Worm (Caenorhabditis elegans) whole organism, L3 larva: ENCODE data around the gene copb-1.
"Not testable (repeated sequence)": the region's sequence is repeated elsewhere in the genome, so short reads cannot be mapped to it uniquely, and the experiment has no call there.

Experiments
- R02D3.7 ChIP-seq: fragments of 150-350 bp; optimal IDR thresholded peaks from 2 replicates; lab custom pipeline; 2014; ENCODE audit warnings: missing biosample characterization, missing genetic modification characterization
- ZK546.5 ChIP-seq: sonication (generic microtip); optimal IDR thresholded peaks from 2 replicates; lab custom pipeline; 2017; ENCODE audit warnings: missing biosample characterization, missing genetic modification characterization
- ceh-28 ChIP-seq: fragments of 150-350 bp; optimal IDR thresholded peaks from 2 replicates; lab custom pipeline; 2014; ENCODE audit warnings: missing biosample characterization, missing genetic modification reagents, missing genetic modification characterization
- ceh-82 ChIP-seq: fragments of 150-350 bp; optimal IDR thresholded peaks from 2 replicates; lab custom pipeline; 2014; ENCODE audit warnings: missing biosample characterization, missing genetic modification characterization
- ceh-9 ChIP-seq: sonication (generic microtip); optimal IDR thresholded peaks from 2 replicates; lab custom pipeline; 2018; ENCODE audit warnings: missing biosample characterization, missing genetic modification characterization
- daf-12 ChIP-seq: fragments of 150-350 bp; optimal IDR thresholded peaks from 2 replicates; lab custom pipeline; 2014; ENCODE audit warnings: missing biosample characterization, missing genetic modification reagents, missing genetic modification characterization
- egl-5 ChIP-seq: fragments of 150-350 bp; optimal IDR thresholded peaks from 2 replicates; lab custom pipeline; 2017; ENCODE audit warnings: missing biosample characterization, missing genetic modification reagents, missing genetic modification characterization, inconsistent platforms
- elt-1 ChIP-seq: fragments of 150-350 bp; optimal IDR thresholded peaks from 2 replicates; lab custom pipeline; 2014; ENCODE audit warnings: missing biosample characterization, missing genetic modification characterization
- elt-3 ChIP-seq, 3 experiments: fragments of 150-350 bp in 1 of 3; sonication (generic microtip) in 2 of 3; optimal IDR thresholded peaks; 2 replicates in 2 of 3; 4 replicates in 1 of 3; lab custom pipeline; 2014 to 2017; ENCODE audit warnings: missing biosample characterization in 3 of 3, missing genetic modification characterization in 3 of 3
- fkh-2 ChIP-seq: fragments of 150-350 bp; optimal IDR thresholded peaks from 2 replicates; lab custom pipeline; 2014; ENCODE audit warnings: missing biosample characterization, missing genetic modification reagents, missing genetic modification characterization
- fos-1 ChIP-seq: fragments of 150-350 bp; optimal IDR thresholded peaks from 2 replicates; lab custom pipeline; 2014; ENCODE audit warnings: missing biosample characterization, missing genetic modification characterization
- hmg-11 ChIP-seq: sonication (generic microtip); optimal IDR thresholded peaks from 2 replicates; lab custom pipeline; 2016; ENCODE audit warnings: missing genetic modification characterization, missing compliant biosample characterization
- jun-1 ChIP-seq: fragments of 150-350 bp; optimal IDR thresholded peaks from 2 replicates; lab custom pipeline; 2014; ENCODE audit warnings: missing biosample characterization, missing genetic modification reagents, missing genetic modification characterization
- lin-39 ChIP-seq: fragments of 150-350 bp; optimal IDR thresholded peaks from 2 replicates; lab custom pipeline; 2018; ENCODE audit warnings: missing biosample characterization, missing genetic modification reagents, missing genetic modification characterization
- lsy-12 ChIP-seq: sonication (generic microtip); optimal IDR thresholded peaks from 2 replicates; lab custom pipeline; 2016; ENCODE audit warnings: mild to moderate bottlenecking, missing genetic modification characterization, missing compliant biosample characterization
- mdl-1 ChIP-seq: fragments of 150-350 bp; optimal IDR thresholded peaks from 2 replicates; lab custom pipeline; 2014; ENCODE audit warnings: missing biosample characterization, missing genetic modification characterization
- mml-1 ChIP-seq: fragments of 150-350 bp; sonication (generic microtip); optimal IDR thresholded peaks from 3 replicates; lab custom pipeline; 2014; ENCODE audit warnings: missing biosample characterization, missing genetic modification characterization
- nfya-1 ChIP-seq: sonication (generic microtip); optimal IDR thresholded peaks from 2 replicates; lab custom pipeline; 2017; ENCODE audit warnings: missing genetic modification characterization, mild to moderate bottlenecking, missing compliant biosample characterization, antibody characterized with exemption, moderate library complexity; ENCODE audit not compliant: insufficient read depth
- nhr-11 ChIP-seq: fragments of 150-350 bp; optimal IDR thresholded peaks from 2 replicates; lab custom pipeline; 2014; ENCODE audit warnings: missing biosample characterization, missing genetic modification characterization
- nhr-23 ChIP-seq: fragments of 150-350 bp; optimal IDR thresholded peaks from 2 replicates; lab custom pipeline; 2014; ENCODE audit warnings: missing biosample characterization, missing genetic modification reagents, missing genetic modification characterization
- nhr-237 ChIP-seq: fragments of 150-350 bp; optimal IDR thresholded peaks from 2 replicates; lab custom pipeline; 2014; ENCODE audit warnings: missing biosample characterization, missing genetic modification characterization
- nhr-28 ChIP-seq: fragments of 150-350 bp; optimal IDR thresholded peaks from 2 replicates; lab custom pipeline; 2014; ENCODE audit warnings: missing biosample characterization, missing genetic modification characterization
- nhr-43 ChIP-seq: sonication (generic microtip); optimal IDR thresholded peaks from 2 replicates; lab custom pipeline; 2016; ENCODE audit warnings: mild to moderate bottlenecking, missing genetic modification characterization, missing compliant biosample characterization; ENCODE audit not compliant: poor library complexity, severe bottlenecking
- nhr-76 ChIP-seq: fragments of 150-350 bp; sonication (generic microtip); optimal IDR thresholded peaks from 5 replicates; lab custom pipeline; 2014; ENCODE audit warnings: missing biosample characterization, missing genetic modification characterization
- pha-4 ChIP-seq: fragments of 150-350 bp; optimal IDR thresholded peaks from 2 replicates; lab custom pipeline; 2014; ENCODE audit warnings: missing biosample characterization, missing genetic modification reagents, missing genetic modification characterization
- pqm-1 ChIP-seq: fragments of 150-350 bp; optimal IDR thresholded peaks from 2 replicates; lab custom pipeline; 2017; ENCODE audit warnings: missing biosample characterization, missing genetic modification characterization, inconsistent platforms
- skn-1 ChIP-seq: fragments of 150-350 bp; optimal IDR thresholded peaks from 2 replicates; lab custom pipeline; 2014; ENCODE audit warnings: missing biosample characterization, missing genetic modification characterization
- snpc-4 ChIP-seq: fragments of 150-350 bp; optimal IDR thresholded peaks from 2 replicates; lab custom pipeline; 2014; ENCODE audit warnings: missing biosample characterization, missing genetic modification characterization
- tbx-2 ChIP-seq: sonication (generic microtip); optimal IDR thresholded peaks from 2 replicates; lab custom pipeline; 2016; ENCODE audit warnings: mild to moderate bottlenecking, missing genetic modification characterization, missing compliant biosample characterization
- unc-62 ChIP-seq: fragments of 150-350 bp; sonication (generic microtip); optimal IDR thresholded peaks from 4 replicates; lab custom pipeline; 2014; ENCODE audit warnings: missing biosample characterization, missing genetic modification reagents, missing genetic modification characterization
- zag-1 ChIP-seq: fragments of 150-350 bp; optimal IDR thresholded peaks from 2 replicates; lab custom pipeline; 2014; ENCODE audit warnings: missing biosample characterization, missing genetic modification characterization
- ztf-11 ChIP-seq: fragments of 150-350 bp; optimal IDR thresholded peaks from 2 replicates; lab custom pipeline; 2014; ENCODE audit warnings: missing biosample characterization, missing genetic modification characterization
- ztf-4 ChIP-seq: fragments of 150-350 bp; optimal IDR thresholded peaks from 2 replicates; lab custom pipeline; 2014; ENCODE audit warnings: missing biosample characterization, missing genetic modification characterization

copb-1 gene

ce11 chrII:3078496-3078895 lies at the start of gene copb-1:
Gene copb-1, plus strand, starts transcription at chrII:3078796.
- TF ChIP-seq zag-1 (tag; lab: Kevin White, UChicago): no peak
- no peak for TF ChIP-seq egl-5 (tag; lab: Kevin White, UChicago)
- no peak for TF ChIP-seq ztf-4 (tag; lab: Kevin White, UChicago)
- TF ChIP-seq ztf-11 (tag; lab: Kevin White, UChicago): no peak
- TF ChIP-seq pha-4 (tag; lab: Kevin White, UChicago): no peak
- no peak for TF ChIP-seq nhr-28 (tag; lab: Kevin White, UChicago)
- no peak for TF ChIP-seq hmg-11 (tag; lab: Kevin White, UChicago)
- TF ChIP-seq nhr-23: no peak
- no peak for TF ChIP-seq jun-1 (tag; lab: Kevin White, UChicago)
- no peak for TF ChIP-seq lsy-12 (tag; lab: Kevin White, UChicago)
- no peak for TF ChIP-seq nhr-76 (tag; lab: Kevin White, UChicago)
- no peak for TF ChIP-seq nhr-11 (tag; lab: Kevin White, UChicago)

DNA sequence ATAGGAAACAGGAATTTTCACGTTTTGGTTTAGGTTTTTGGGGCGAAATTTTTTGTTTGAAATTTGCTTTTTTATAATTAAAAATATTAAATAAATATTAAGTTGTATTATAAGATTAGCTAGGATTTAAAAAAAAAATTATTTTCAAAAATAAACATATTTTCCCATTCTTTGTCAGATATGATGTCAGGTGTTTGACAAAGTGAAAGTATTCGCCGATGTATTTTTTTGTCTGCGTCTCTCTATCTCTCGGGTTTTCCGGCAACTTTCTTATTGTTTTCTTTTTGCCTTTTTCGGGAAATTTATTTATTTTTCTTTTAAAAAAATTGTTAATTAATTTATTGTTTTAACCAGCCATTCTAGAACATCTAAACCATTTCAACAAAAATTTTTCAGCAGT lies 48.2 kb upstream of the copb-1 start:
- no peak for TF ChIP-seq lin-39
- TF ChIP-seq skn-1 (tag; lab: Kevin White, UChicago): no peak
- no peak for TF ChIP-seq snpc-4 (tag; lab: Kevin White, UChicago)
- TF ChIP-seq lsy-12 (tag; lab: Kevin White, UChicago): no peak
- TF ChIP-seq nhr-23: no peak
- no peak for TF ChIP-seq mdl-1
- TF ChIP-seq elt-3 (tag; optimal IDR thresholded peaks at IDR 0.05; lab: Kevin White, UChicago): no peak
- TF ChIP-seq ZK546.5 (tag; lab: Kevin White, UChicago): no peak

ce11 chrII:3032480-3032879 lies 46.1 kb upstream of the copb-1 start, which contains the start of gene B0454.6:
Gene B0454.6, plus strand, starts transcription at chrII:3032780.
- TF ChIP-seq nhr-237 (tag; lab: Kevin White, UChicago); ceh-82; fkh-2: not testable (repeated sequence)

- no peak for TF ChIP-seq mml-1
- no peak for TF ChIP-seq snpc-4 (tag; lab: Kevin White, UChicago)
- TF ChIP-seq elt-1: no peak
- TF ChIP-seq nhr-11 (tag; lab: Kevin White, UChicago): no peak
- TF ChIP-seq ceh-9: no peak
- no peak for TF ChIP-seq lsy-12 (tag; lab: Kevin White, UChicago)
- TF ChIP-seq nhr-23: no peak
- no peak for TF ChIP-seq unc-62 (GFP tag; lab: Kevin White, UChicago)
- TF ChIP-seq pqm-1 (tag; lab: Kevin White, UChicago): no peak
- TF ChIP-seq ztf-11 (tag; lab: Kevin White, UChicago): no peak
- TF ChIP-seq fkh-2: no peak
- TF ChIP-seq ceh-28 (tag; lab: Kevin White, UChicago): no peak
- no peak for TF ChIP-seq daf-12 (tag; lab: Kevin White, UChicago)
- no peak for TF ChIP-seq R02D3.7 (tag; lab: Kevin White, UChicago)
- TF ChIP-seq skn-1 (tag; lab: Kevin White, UChicago): no peak
- no peak for TF ChIP-seq nfya-1 (tag; lab: Kevin White, UChicago)
- TF ChIP-seq ZK546.5 (tag; lab: Kevin White, UChicago): no peak
- no peak for TF ChIP-seq tbx-2 (tag; lab: Kevin White, UChicago)
- TF ChIP-seq ceh-82: no peak
- TF ChIP-seq nhr-43 (tag; lab: Kevin White, UChicago): no peak
Measured at ce11 chrII:3034914-3035313, 43.7 kb upstream of the copb-1 start.

- TF ChIP-seq skn-1 (tag; lab: Kevin White, UChicago) (no peak), ZK546.5 (tag; lab: Kevin White, UChicago) (no peak), nfya-1 (tag; lab: Kevin White, UChicago) (no peak), unc-62 (GFP tag; lab: Kevin White, UChicago) (no peak), fkh-2 (no peak), hmg-11 (tag; lab: Kevin White, UChicago) (no peak), ceh-9 (no peak), nhr-76 (tag; lab: Kevin White, UChicago) (no peak), fos-1 (tag; lab: Kevin White, UChicago) (no peak), ceh-28 (tag; lab: Kevin White, UChicago) (no peak)
Measured at ce11 chrII:3036344-3036743, 42.3 kb upstream of the copb-1 start.
